Fruit fly (Drosophila melanogaster) Kc167 (cell line): Measurements from ENCODE around the gene Ir68a.

Experiments
- Myc ChIP-seq: fragments of >200 bp; optimal IDR thresholded peaks from 2 replicates; lab custom pipeline; 2017; ENCODE audit warnings: missing external identifiers
- Sin3A ChIP-seq: fragments of >200 bp; optimal IDR thresholded peaks from 2 replicates; lab custom pipeline; 2018; ENCODE audit warnings: missing external identifiers
- h ChIP-seq: fragments of >200 bp; optimal IDR thresholded peaks from 3 replicates; lab custom pipeline; 2018; ENCODE audit warnings: missing external identifiers
- insv ChIP-seq: fragments of >200 bp; optimal IDR thresholded peaks from 3 replicates; lab custom pipeline; 2018; ENCODE audit warnings: missing external identifiers
- psq ChIP-seq: fragments of >200 bp; optimal IDR thresholded peaks from 2 replicates; lab custom pipeline; 2017; ENCODE audit warnings: missing external identifiers
- ttk ChIP-seq: sonication (Bioruptor generic); optimal IDR thresholded peaks from 2 replicates; lab custom pipeline; 2017; ENCODE audit warnings: missing external identifiers

Ir68a gene

DNA sequence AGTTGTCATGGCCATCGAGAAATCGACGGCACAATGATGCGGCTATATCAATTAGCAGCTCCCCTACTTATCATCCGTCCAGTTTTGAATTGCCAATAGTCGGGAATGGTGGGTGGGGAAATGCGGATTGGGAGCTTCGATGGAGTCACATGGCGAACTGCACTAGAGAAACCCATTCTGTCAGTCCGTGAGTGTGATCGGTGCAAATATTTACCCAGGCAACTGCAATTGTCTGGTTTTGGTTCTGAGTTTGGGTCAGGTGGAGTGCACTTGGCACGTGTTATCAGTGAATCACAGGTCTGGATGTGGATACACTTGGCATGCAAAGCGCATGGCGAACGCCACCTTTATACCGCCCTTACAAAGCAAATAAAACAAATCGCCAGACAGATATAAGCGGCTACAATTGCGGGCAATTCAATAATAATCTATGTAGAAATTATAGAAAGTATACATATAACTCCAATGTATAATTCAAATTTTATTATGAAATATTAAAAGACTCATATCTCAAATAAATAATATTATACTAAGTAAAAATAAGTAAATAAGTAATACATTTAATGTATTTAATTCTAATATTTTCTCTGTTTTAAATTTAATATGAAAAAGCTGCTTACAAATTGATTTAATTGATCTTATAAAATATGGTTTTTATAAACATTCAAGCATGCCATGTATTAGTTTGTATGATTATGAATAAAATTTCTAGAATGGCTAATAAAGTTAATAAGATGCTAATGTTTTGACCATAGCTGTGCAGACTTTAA, 36.4 kb upstream of the Ir68a start:
- TF ChIP-seq h: no peak
- no peak for TF ChIP-seq ttk
- no peak for TF ChIP-seq psq (lab: Kevin White, UChicago)
- no peak for TF ChIP-seq Sin3A (lab: Kevin White, UChicago)
- TF ChIP-seq insv (lab: Kevin White, UChicago): no peak
- no peak for TF ChIP-seq Myc

dm6 chr3L:11263985-11264384, 28.0 kb upstream of the Ir68a start:
- TF ChIP-seq h (no peak), Myc (no peak), insv (lab: Kevin White, UChicago) (no peak), psq (lab: Kevin White, UChicago) (no peak), ttk (no peak), Sin3A (lab: Kevin White, UChicago) (no peak)

DNA sequence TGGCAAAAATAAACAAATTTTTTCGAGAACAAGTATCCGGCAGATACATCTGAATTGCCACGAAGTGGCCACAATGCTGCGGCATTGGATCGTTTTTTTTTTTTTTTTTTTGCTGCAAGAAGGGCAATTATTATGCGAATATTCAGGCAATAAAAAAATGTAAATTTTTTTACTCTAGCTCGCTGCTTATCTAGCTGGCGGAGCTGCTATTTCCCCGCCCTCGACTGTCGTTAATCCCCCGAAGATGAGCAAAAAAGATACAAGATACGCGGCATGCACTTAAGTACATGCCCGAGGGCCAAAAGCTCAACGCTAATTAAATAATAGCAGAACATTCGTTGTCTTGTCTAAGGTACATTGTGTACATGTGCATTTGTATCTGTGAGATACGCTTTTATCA, 26.1 kb upstream of the Ir68a start:
- TF ChIP-seq psq (lab: Kevin White, UChicago): no peak
- no peak for TF ChIP-seq insv (lab: Kevin White, UChicago)
- no peak for TF ChIP-seq Sin3A (lab: Kevin White, UChicago)
- no peak for TF ChIP-seq ttk
- no peak for TF ChIP-seq Myc
- no peak for TF ChIP-seq h

dm6 chr3L:11261456-11262082, 25.6 kb upstream of the Ir68a start:
- TF ChIP-seq insv (lab: Kevin White, UChicago) (no peak), ttk (no peak), psq (lab: Kevin White, UChicago) (no peak), Sin3A (lab: Kevin White, UChicago) (no peak), Myc (no peak), h (no peak)

DNA sequence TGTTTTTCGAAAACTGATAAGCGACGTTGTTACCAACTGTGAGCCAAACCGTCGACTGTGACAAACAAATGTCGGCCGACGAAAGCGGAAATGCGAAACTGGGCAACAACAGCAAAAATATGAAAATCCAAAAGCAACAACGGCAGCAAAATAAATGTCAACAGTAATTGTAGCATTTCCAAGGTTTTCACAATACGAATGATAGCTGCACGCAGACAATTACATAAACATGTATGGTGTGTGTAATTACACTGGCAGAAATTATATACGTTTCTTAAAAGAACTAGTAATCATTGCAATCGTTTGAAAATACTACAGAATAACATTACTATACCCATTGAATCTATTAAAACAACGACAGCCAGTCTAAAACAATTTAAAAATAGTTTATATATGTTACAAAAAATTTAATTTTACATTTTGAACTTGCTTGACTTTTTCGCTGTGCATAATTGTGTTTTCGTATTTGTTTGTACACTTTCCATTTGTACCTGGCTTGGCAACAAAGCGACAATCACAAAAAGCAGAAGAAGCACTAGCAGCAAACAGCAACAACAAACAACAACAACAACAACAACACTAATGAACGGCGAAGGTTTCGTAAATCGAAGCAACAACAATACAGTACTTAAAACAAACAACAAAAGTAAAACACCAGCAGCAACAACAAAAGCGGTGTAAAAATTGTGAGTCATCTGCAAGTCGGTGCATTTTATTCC, 24.9 kb upstream of the Ir68a start:
- TF ChIP-seq ttk (no peak), Sin3A (lab: Kevin White, UChicago) (no peak)

- TF ChIP-seq ttk (no peak), psq (lab: Kevin White, UChicago) (no peak), insv (lab: Kevin White, UChicago) (no peak), Myc (no peak), Sin3A (lab: Kevin White, UChicago) (no peak), h (no peak)
Observed at dm6 chr3L:11260275-11260734, 24.3 kb upstream of the Ir68a start.

dm6 chr3L:11259759-11260158, 23.7 kb upstream of the Ir68a start:
- TF ChIP-seq ttk (no peak), h (no peak)

DNA sequence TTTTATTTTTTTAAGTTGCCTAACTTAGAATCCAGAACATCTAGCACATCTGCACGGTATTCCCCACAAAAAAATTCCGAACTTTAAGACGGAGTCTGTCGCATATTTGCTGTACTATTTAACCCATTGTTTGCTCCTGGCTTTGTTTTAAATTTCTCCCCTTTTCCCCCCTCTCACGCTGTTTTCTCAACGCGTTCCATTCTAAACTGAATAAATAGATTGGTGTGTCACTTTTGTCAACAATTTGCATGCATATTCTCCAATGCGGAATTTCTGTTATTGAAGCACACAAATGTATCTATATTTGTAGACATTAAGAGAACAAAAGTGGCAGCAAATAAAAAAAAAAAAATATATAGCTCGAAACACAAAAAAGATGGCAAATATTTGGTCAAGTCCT, 22.4 kb upstream of the Ir68a start:
- TF ChIP-seq insv (lab: Kevin White, UChicago): no peak
- TF ChIP-seq psq (lab: Kevin White, UChicago): no peak
- no peak for TF ChIP-seq Sin3A (lab: Kevin White, UChicago)
- no peak for TF ChIP-seq h
- TF ChIP-seq Myc: no peak
- no peak for TF ChIP-seq ttk

dm6 chr3L:11256147-11256971, 20.3 kb upstream of the Ir68a start:
- TF ChIP-seq h (no peak), ttk (no peak), Myc (no peak), Sin3A (lab: Kevin White, UChicago) (no peak), insv (lab: Kevin White, UChicago) (no peak), psq (lab: Kevin White, UChicago) (no peak)

dm6 chr3L:11254470-11255185, 18.6 kb upstream of the Ir68a start:
- no peak for TF ChIP-seq ttk
- no peak for TF ChIP-seq insv (lab: Kevin White, UChicago)
- no peak for TF ChIP-seq psq (lab: Kevin White, UChicago)
- no peak for TF ChIP-seq Sin3A (lab: Kevin White, UChicago)
- TF ChIP-seq h: no peak
- no peak for TF ChIP-seq Myc

DNA sequence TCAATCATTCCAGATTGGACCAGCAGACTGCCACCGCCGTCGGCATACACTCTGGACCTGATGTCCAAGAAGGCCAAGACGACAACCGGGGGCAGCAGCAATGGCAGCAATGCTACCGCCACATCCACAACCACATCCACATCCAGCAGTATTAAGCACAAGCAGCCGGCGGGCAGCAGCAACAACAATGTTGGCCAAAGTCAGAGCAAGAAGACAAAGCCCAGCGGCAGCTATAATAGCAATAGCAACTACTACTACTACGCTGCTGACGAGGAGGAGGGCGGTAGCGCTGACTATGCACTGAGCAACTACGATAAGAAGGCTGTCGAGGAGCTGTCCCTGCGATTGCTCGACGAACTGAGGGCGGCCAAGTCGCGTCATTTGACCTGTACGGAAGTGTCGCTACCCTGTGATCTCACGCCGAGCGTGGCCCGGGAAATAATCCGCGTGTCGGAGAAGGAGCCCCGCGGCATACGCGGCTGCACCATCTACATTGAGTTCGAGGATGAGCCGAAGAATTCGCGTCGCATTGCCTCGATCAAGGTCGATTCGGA, 17.7 kb upstream of the Ir68a start:
- TF ChIP-seq ttk (no peak), Myc (no peak)

dm6 chr3L:11253140-11253539, 17.1 kb upstream of the Ir68a start:
- TF ChIP-seq h: no peak
- TF ChIP-seq Myc: no peak
- TF ChIP-seq Sin3A (lab: Kevin White, UChicago): no peak
- TF ChIP-seq ttk: no peak
- no peak for TF ChIP-seq insv (lab: Kevin White, UChicago)
- TF ChIP-seq psq (lab: Kevin White, UChicago): no peak
